Worm (Caenorhabditis elegans): ENCODE data around the gene nhr-25.

Gene nhr-25

DNA sequence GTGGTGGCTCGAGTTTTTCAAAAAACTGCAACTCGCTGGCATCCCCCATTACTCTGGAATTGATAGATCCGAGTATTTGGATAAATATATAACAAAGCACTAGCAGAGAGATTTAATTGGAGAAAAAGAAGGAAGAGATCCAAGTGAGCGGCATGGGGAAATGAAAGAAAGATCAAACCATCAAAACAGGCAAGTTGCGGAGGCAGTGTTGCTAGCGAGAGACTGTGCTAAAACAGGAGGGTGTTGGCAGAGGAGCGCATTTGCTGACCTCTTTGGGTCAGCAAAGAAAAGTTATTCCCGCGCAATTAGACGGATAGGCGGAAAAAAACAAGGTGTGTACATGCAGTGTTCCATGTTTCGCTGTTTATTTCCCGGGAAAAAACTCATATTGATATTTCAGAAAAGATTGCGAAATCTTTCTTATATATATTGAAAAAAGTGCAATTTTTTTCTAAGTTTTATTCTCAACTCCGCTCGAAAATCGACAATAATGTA, 32.7 kb upstream of the nhr-25 start, which contains the start of gene ppk-3 (continued):
- TF ChIP-seq zip-5 (tag; optimal IDR thresholded peaks at IDR 0.05) (no peak), unc-86 (tag; optimal IDR thresholded peaks at IDR 0.05) (no peak), nfya-1 (tag; optimal IDR thresholded peaks at IDR 0.05) (peak; percentile 64), ref-2 (tag; optimal IDR thresholded peaks at IDR 0.05) (no peak), unc-3 (GFP tag; conservative IDR thresholded peaks at IDR 0.05) (no peak), unc-3 (tag; optimal IDR thresholded peaks at IDR 0.05) (no peak), ceh-14 (tag; optimal IDR thresholded peaks at IDR 0.05) (no peak), pat-9 (tag; optimal IDR thresholded peaks at IDR 0.05) (no peak), ceh-19 (GFP tag; optimal IDR thresholded peaks at IDR 0.05) (no peak), ahr-1 (tag; optimal IDR thresholded peaks at IDR 0.05) (no peak), sox-4 (tag; optimal IDR thresholded peaks at IDR 0.05) (no peak), fax-1 (tag; optimal IDR thresholded peaks at IDR 0.05) (no peak), fkh-10 (GFP tag; optimal IDR thresholded peaks at IDR 0.05) (no peak), ceh-30 (tag; optimal IDR thresholded peaks at IDR 0.05) (no peak), pqm-1 (tag; optimal IDR thresholded peaks at IDR 0.05) (no peak), T23F11.4 (GFP tag; optimal IDR thresholded peaks at IDR 0.05) (no peak), eyg-1 (tag; optimal IDR thresholded peaks at IDR 0.05) (no peak), ceh-9 (tag; optimal IDR thresholded peaks at IDR 0.05) (no peak), ceh-48 (tag; optimal IDR thresholded peaks at IDR 0.05) (no peak), hlh-15 (tag; optimal IDR thresholded peaks at IDR 0.05) (no peak), odd-2 (tag; optimal IDR thresholded peaks at IDR 0.05) (no peak), pha-2 (tag; optimal IDR thresholded peaks at IDR 0.05) (no peak), npax-4 (tag; optimal IDR thresholded peaks at IDR 0.05) (no peak), ceh-31 (tag; optimal IDR thresholded peaks at IDR 0.05) (peak; percentile 63), ceh-24 (tag; optimal IDR thresholded peaks at IDR 0.05) (no peak), nhr-232 (tag; optimal IDR thresholded peaks at IDR 0.05) (no peak), ceh-2 (tag; optimal IDR thresholded peaks at IDR 0.05) (no peak), tbx-7 (tag; optimal IDR thresholded peaks at IDR 0.05) (no peak), mec-3 (tag; optimal IDR thresholded peaks at IDR 0.05; ENCODE audit: borderline replicate concordance) (no peak), fkh-6 (tag; optimal IDR thresholded peaks at IDR 0.05) (no peak), sox-2 (GFP tag; IDR thresholded peaks at IDR 0.05) (no peak), nhr-11 (tag; optimal IDR thresholded peaks at IDR 0.05) (no peak), hlh-6 (tag; optimal IDR thresholded peaks at IDR 0.05) (no peak), unc-55 (GFP tag; optimal IDR thresholded peaks at IDR 0.05) (peak; percentile 52), hlh-13 (GFP tag; optimal IDR thresholded peaks at IDR 0.05) (no peak), syd-9 (tag; optimal IDR thresholded peaks at IDR 0.05) (no peak), pha-4 (tag; optimal IDR thresholded peaks at IDR 0.05) (no peak), lin-11 (tag; optimal IDR thresholded peaks at IDR 0.05) (no peak), K09A11.1 (tag; optimal IDR thresholded peaks at IDR 0.05; ENCODE audit: insufficient read depth) (peak; percentile 13)

DNA sequence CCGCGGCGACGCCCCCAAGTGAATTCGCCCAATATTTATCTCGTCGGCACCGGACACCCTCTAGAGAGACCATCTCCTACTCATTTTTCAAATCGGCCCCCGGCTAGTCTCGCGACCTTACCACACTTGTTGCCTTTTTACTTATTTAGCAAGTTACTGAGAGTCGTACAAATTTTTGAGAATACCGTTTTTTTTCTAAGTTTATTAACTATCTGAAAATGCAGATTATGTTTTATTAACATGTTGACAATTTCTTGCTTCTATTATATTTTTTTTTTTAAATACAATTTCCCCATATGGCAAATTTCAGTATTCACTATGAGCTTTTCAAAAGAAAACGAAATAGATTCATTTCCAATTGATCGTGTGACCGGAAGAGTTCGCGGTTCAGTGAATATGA, 31.5 kb upstream of the nhr-25 start, which contains the start of the genes F11C1.4 and F11C1.10:
F11C1.4 (plus strand) TSS at position 301 of the 400 bp plus-strand sequence.
F11C1.10 (plus strand) TSS at position 309 of the 400 bp plus-strand sequence.
- TF ChIP-seq T23F11.4 (GFP tag; optimal IDR thresholded peaks at IDR 0.05) (no peak), hlh-8 (tag; optimal IDR thresholded peaks at IDR 0.05) (no peak), lim-6 (tag; optimal IDR thresholded peaks at IDR 0.05) (no peak), ceh-19 (GFP tag; optimal IDR thresholded peaks at IDR 0.05) (no peak), pqm-1 (tag; optimal IDR thresholded peaks at IDR 0.05) (no peak), odd-2 (tag; optimal IDR thresholded peaks at IDR 0.05) (no peak), hlh-30 (tag; optimal IDR thresholded peaks at IDR 0.05; ENCODE audit: insufficient read depth) (no peak), hlh-6 (tag; optimal IDR thresholded peaks at IDR 0.05) (no peak)
